Worm (Caenorhabditis elegans) whole organism, young adult: ENCODE data around the gene D2096.6.

Experiments
- C06A6.2 ChIP-seq: fragments of 200-800 bp; sonication (Bioruptor generic); conservative IDR thresholded peaks from 2 replicates; pipeline ENCODE4 v1.3.6; 2022; ENCODE audit warnings: missing genetic modification characterization, missing compliant biosample characterization
- D2030.7 ChIP-seq: fragments of 200-800 bp; sonication (Bioruptor generic); IDR thresholded peaks from 2 replicates; pipeline ENCODE4 v1.3.6; 2022; ENCODE audit warnings: missing genetic modification reagents, missing genetic modification characterization, missing compliant biosample characterization
- F33H1.4 ChIP-seq: fragments of 200-800 bp; sonication (Bioruptor generic); IDR thresholded peaks from 2 replicates; pipeline ENCODE4 v1.3.6; 2022; ENCODE audit warnings: missing genetic modification reagents, missing genetic modification characterization, missing compliant biosample characterization
- F52B5.7 ChIP-seq: sonication (generic microtip); optimal IDR thresholded peaks from 2 replicates; lab custom pipeline; 2016; ENCODE audit warnings: mild to moderate bottlenecking, missing genetic modification characterization, missing compliant biosample characterization
- F55B11.4 ChIP-seq: sonication (generic microtip); optimal IDR thresholded peaks from 2 replicates; lab custom pipeline; 2016; ENCODE audit warnings: missing compliant biosample characterization, missing genetic modification characterization, borderline replicate concordance; ENCODE audit not compliant: insufficient read depth
- K12H6.12 ChIP-seq: fragments of 200-800 bp; sonication (Bioruptor generic); optimal IDR thresholded peaks from 2 replicates; lab custom pipeline; 2018; ENCODE audit warnings: mild to moderate bottlenecking, missing genetic modification characterization, missing compliant biosample characterization
- T07F8.4 ChIP-seq: sonication (generic microtip); optimal IDR thresholded peaks from 2 replicates; lab custom pipeline; 2016; ENCODE audit warnings: mild to moderate bottlenecking, missing genetic modification characterization, moderate library complexity, missing compliant biosample characterization
- Y53G8AR.9 ChIP-seq: fragments of 200-800 bp; sonication (Bioruptor generic); conservative IDR thresholded peaks from 2 replicates; pipeline ENCODE4 v1.3.6; 2022; ENCODE audit warnings: missing genetic modification reagents, missing genetic modification characterization, missing compliant biosample characterization
- Y56A3A.18 ChIP-seq: fragments of 200-800 bp; sonication (Bioruptor generic); IDR thresholded peaks from 2 replicates; pipeline ENCODE4 v1.3.6; 2022; ENCODE audit warnings: missing genetic modification reagents, missing genetic modification characterization, missing compliant biosample characterization
- Y67H2A.10 ChIP-seq: fragments of 200-800 bp; sonication (Bioruptor generic); conservative IDR thresholded peaks from 2 replicates; pipeline ENCODE4 v1.3.6; 2022; ENCODE audit warnings: missing genetic modification reagents, missing genetic modification characterization, missing compliant biosample characterization
- Y79H2A.3 ChIP-seq: fragments of 200-800 bp; sonication (Bioruptor generic); conservative IDR thresholded peaks from 2 replicates; pipeline ENCODE4 v1.3.6; 2022; ENCODE audit warnings: missing genetic modification reagents, missing genetic modification characterization, missing compliant biosample characterization
- aptf-2 ChIP-seq: fragments of 200-800 bp; sonication (Bioruptor generic); conservative IDR thresholded peaks from 2 replicates; pipeline ENCODE4 v1.3.6; 2022; ENCODE audit warnings: missing genetic modification reagents, missing genetic modification characterization, missing compliant biosample characterization
- atf-7 ChIP-seq: sonication (generic microtip); optimal IDR thresholded peaks from 2 replicates; lab custom pipeline; 2017; ENCODE audit warnings: mild to moderate bottlenecking, missing genetic modification characterization, missing compliant biosample characterization
- attf-3 ChIP-seq: fragments of 200-800 bp; sonication (Bioruptor generic); conservative IDR thresholded peaks from 2 replicates; pipeline ENCODE4 v1.3.6; 2022; ENCODE audit warnings: missing genetic modification reagents, missing genetic modification characterization, missing compliant biosample characterization
- attf-6 ChIP-seq: fragments of 200-800 bp; sonication (Bioruptor generic); IDR thresholded peaks from 2 replicates; pipeline ENCODE4 v1.3.6; 2022; ENCODE audit warnings: missing genetic modification reagents, missing genetic modification characterization, missing compliant biosample characterization
- bed-1 ChIP-seq: fragments of 200-800 bp; sonication (Bioruptor generic); IDR thresholded peaks from 2 replicates; pipeline ENCODE4 v1.3.6; 2022; ENCODE audit warnings: missing genetic modification reagents, missing genetic modification characterization, missing compliant biosample characterization
- ccch-3 ChIP-seq: fragments of 200-800 bp; sonication (Bioruptor generic); optimal IDR thresholded peaks from 2 replicates; lab custom pipeline; 2018; ENCODE audit warnings: mild to moderate bottlenecking, missing genetic modification characterization, missing compliant biosample characterization
- cebp-2 ChIP-seq: fragments of 200-800 bp; sonication (Bioruptor generic); IDR thresholded peaks from 2 replicates; pipeline ENCODE4 v1.3.6; 2022; ENCODE audit warnings: missing genetic modification characterization, missing compliant biosample characterization
- ceh-40 ChIP-seq: fragments of 200-800 bp; sonication (Bioruptor generic); IDR thresholded peaks from 2 replicates; pipeline ENCODE4 v1.3.6; 2022; ENCODE audit warnings: missing genetic modification characterization, missing compliant biosample characterization
- ceh-58 ChIP-seq: fragments of 200-800 bp; sonication (Bioruptor generic); IDR thresholded peaks from 2 replicates; pipeline ENCODE4 v1.3.6; 2022; ENCODE audit warnings: missing genetic modification characterization, missing compliant biosample characterization
- ceh-91 ChIP-seq: fragments of 200-800 bp; sonication (Bioruptor generic); IDR thresholded peaks from 2 replicates; pipeline ENCODE4 v1.3.6; 2022; ENCODE audit warnings: missing genetic modification reagents, missing genetic modification characterization, missing compliant biosample characterization
- dox-1 ChIP-seq: fragments of 200-800 bp; sonication (Bioruptor generic); IDR thresholded peaks from 2 replicates; pipeline ENCODE4 v1.3.6; 2022; ENCODE audit warnings: missing genetic modification reagents, missing genetic modification characterization, missing compliant biosample characterization
- ekl-4 ChIP-seq: fragments of 200-800 bp; sonication (Bioruptor generic); IDR thresholded peaks from 2 replicates; pipeline ENCODE4 v1.3.6; 2022; ENCODE audit warnings: missing genetic modification reagents, missing genetic modification characterization, missing compliant biosample characterization
- fkh-3 ChIP-seq: sonication (generic microtip); optimal IDR thresholded peaks from 2 replicates; lab custom pipeline; 2016; ENCODE audit warnings: mild to moderate bottlenecking, missing genetic modification characterization, missing compliant biosample characterization
- hlh-26 ChIP-seq: fragments of 200-800 bp; sonication (Bioruptor generic); conservative IDR thresholded peaks from 2 replicates; pipeline ENCODE4 v1.3.6; 2022; ENCODE audit warnings: missing genetic modification reagents, missing genetic modification characterization, missing compliant biosample characterization
- hmg-1.2 ChIP-seq: fragments of 200-800 bp; sonication (Bioruptor generic); IDR thresholded peaks from 2 replicates; pipeline ENCODE4 v1.3.6; 2022; ENCODE audit warnings: missing genetic modification reagents, missing genetic modification characterization, missing compliant biosample characterization
- hmg-20 ChIP-seq: fragments of 200-800 bp; sonication (Bioruptor generic); IDR thresholded peaks from 2 replicates; pipeline ENCODE4 v1.3.6; 2022; ENCODE audit warnings: missing genetic modification reagents, missing genetic modification characterization, missing compliant biosample characterization
- lag-1 ChIP-seq: fragments of 200-800 bp; sonication (Bioruptor generic); IDR thresholded peaks from 2 replicates; pipeline ENCODE4 v1.3.6; 2022; ENCODE audit warnings: missing genetic modification reagents, missing genetic modification characterization, missing compliant biosample characterization
- let-607 ChIP-seq, 2 experiments: fragments of 200-800 bp in 1 of 2; sonication (Bioruptor generic) in 1 of 2; sonication (generic microtip) in 1 of 2; optimal IDR thresholded peaks; 2 replicates each; lab custom pipeline; 2016 to 2018; ENCODE audit warnings: mild to moderate bottlenecking in 2 of 2, missing compliant biosample characterization in 2 of 2, missing genetic modification characterization in 2 of 2, moderate library complexity in 2 of 2, missing genotype in 1 of 2
- lin-35 ChIP-seq, 3 experiments: fragments of 150-350 bp in 2 of 3; sonication (generic microtip) in 1 of 3; optimal IDR thresholded peaks; 2 replicates each; lab custom pipeline; 2014 to 2018; ENCODE audit warnings: missing biosample characterization in 3 of 3, missing genetic modification characterization in 3 of 3, missing genetic modification reagents in 3 of 3
- lin-54 ChIP-seq: fragments of 200-800 bp; sonication (Bioruptor generic); optimal IDR thresholded peaks from 2 replicates; lab custom pipeline; 2018; ENCODE audit warnings: mild to moderate bottlenecking, missing genetic modification characterization, missing compliant biosample characterization
- lir-1 ChIP-seq: fragments of 200-800 bp; sonication (Bioruptor generic); conservative IDR thresholded peaks from 2 replicates; pipeline ENCODE4 v1.3.6; 2022; ENCODE audit warnings: missing genetic modification reagents, missing genetic modification characterization, missing compliant biosample characterization
- lsl-1 ChIP-seq: fragments of 200-800 bp; sonication (Bioruptor generic); optimal IDR thresholded peaks from 2 replicates; lab custom pipeline; 2018; ENCODE audit warnings: mild to moderate bottlenecking, missing genetic modification characterization, moderate library complexity, missing compliant biosample characterization
- madf-3 ChIP-seq: fragments of 200-800 bp; sonication (Bioruptor generic); IDR thresholded peaks from 2 replicates; pipeline ENCODE4 v1.3.6; 2022; ENCODE audit warnings: missing genetic modification reagents, missing genetic modification characterization, missing compliant biosample characterization
- madf-8 ChIP-seq: fragments of 200-800 bp; sonication (Bioruptor generic); conservative IDR thresholded peaks from 2 replicates; pipeline ENCODE4 v1.3.6; 2022; ENCODE audit warnings: missing genetic modification reagents, missing genetic modification characterization, missing compliant biosample characterization
- nhr-120 ChIP-seq: fragments of 200-800 bp; sonication (Bioruptor generic); IDR thresholded peaks from 2 replicates; pipeline ENCODE4 v1.3.6; 2022; ENCODE audit warnings: missing genetic modification characterization, missing compliant biosample characterization
- nhr-179 ChIP-seq: sonication (generic microtip); optimal IDR thresholded peaks from 2 replicates; lab custom pipeline; 2016; ENCODE audit warnings: mild to moderate bottlenecking, missing genetic modification characterization, missing compliant biosample characterization
- pbrm-1 ChIP-seq: fragments of 200-800 bp; sonication (Bioruptor generic); IDR thresholded peaks from 2 replicates; pipeline ENCODE4 v1.3.6; 2022; ENCODE audit warnings: missing genetic modification reagents, missing genetic modification characterization, missing compliant biosample characterization
- rec-8 ChIP-seq, 2 experiments: sonication (generic microtip); optimal IDR thresholded peaks; 2 replicates each; lab custom pipeline; 2016; ENCODE audit warnings: mild to moderate bottlenecking in 2 of 2, missing genetic modification characterization in 2 of 2, missing genetic modification reagents in 2 of 2, missing genotype in 2 of 2, missing biosample characterization in 1 of 2, missing compliant biosample characterization in 1 of 2, moderate library complexity in 1 of 2
- sea-2 ChIP-seq: fragments of 200-800 bp; sonication (Bioruptor generic); IDR thresholded peaks from 2 replicates; pipeline ENCODE4 v1.3.6; 2022; ENCODE audit warnings: missing genetic modification characterization, missing compliant biosample characterization
- sptf-2 ChIP-seq: fragments of 200-800 bp; sonication (Bioruptor generic); optimal IDR thresholded peaks from 2 replicates; lab custom pipeline; 2018; ENCODE audit warnings: mild to moderate bottlenecking, missing genetic modification characterization, missing compliant biosample characterization
- unc-62 ChIP-seq: fragments of 150-350 bp; optimal IDR thresholded peaks from 2 replicates; lab custom pipeline; 2014; ENCODE audit warnings: missing biosample characterization, missing genetic modification reagents, missing genetic modification characterization
- zfh-2 ChIP-seq: fragments of 200-800 bp; sonication (Bioruptor generic); conservative IDR thresholded peaks from 2 replicates; pipeline ENCODE4 v1.3.6; 2022; ENCODE audit warnings: missing genetic modification reagents, missing genetic modification characterization, missing compliant biosample characterization
- zim-3 ChIP-seq: sonication (generic microtip); optimal IDR thresholded peaks from 2 replicates; lab custom pipeline; 2017; ENCODE audit warnings: mild to moderate bottlenecking, missing genetic modification characterization, moderate library complexity, missing compliant biosample characterization
- ztf-25 ChIP-seq: fragments of 200-800 bp; sonication (Bioruptor generic); IDR thresholded peaks from 2 replicates; pipeline ENCODE4 v1.3.6; 2022; ENCODE audit warnings: missing genetic modification reagents, missing genetic modification characterization, missing compliant biosample characterization
- ztf-28 ChIP-seq: fragments of 200-800 bp; sonication (Bioruptor generic); IDR thresholded peaks from 2 replicates; pipeline ENCODE4 v1.3.6; 2022; ENCODE audit warnings: missing genetic modification reagents, missing genetic modification characterization, missing compliant biosample characterization

Gene D2096.6

DNA sequence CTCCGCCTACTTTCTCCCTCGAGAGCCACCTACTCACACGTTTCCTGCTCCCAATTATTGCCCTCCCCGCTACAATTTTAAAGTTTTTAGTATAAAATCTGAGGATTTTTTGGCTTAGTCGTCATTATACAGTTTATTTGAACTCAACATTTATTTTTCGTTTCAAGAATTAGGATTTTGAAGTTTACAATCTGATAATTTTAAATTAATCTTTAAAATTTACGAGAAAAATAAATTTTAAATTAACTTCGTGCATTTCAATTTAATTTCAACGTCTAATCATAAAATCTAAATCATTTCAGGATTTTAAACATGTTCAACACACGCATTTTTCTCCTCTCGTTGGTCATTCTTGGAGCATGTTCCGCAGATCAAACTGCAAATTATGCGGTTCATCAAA lies 40.1 kb downstream of the D2096.6 start, which contains the start of gene F35H10.2:
F35H10.2 (plus strand) TSS at position 301 of the 400 bp plus-strand sequence.
- TF ChIP-seq attf-6 (GFP tag; lab: Robert Waterston, UW) (no peak), C06A6.2 (GFP tag; lab: Robert Waterston, UW) (no peak), F33H1.4 (GFP tag; lab: Robert Waterston, UW) (no peak), lir-1 (no peak), madf-8 (GFP tag; lab: Robert Waterston, UW) (no peak), lag-1 (no peak), T07F8.4 (tag; lab: Kevin White, UChicago) (no peak), madf-3 (GFP tag; lab: Robert Waterston, UW) (no peak), zim-3 (tag; lab: Kevin White, UChicago) (no peak), let-607 (tag; optimal IDR thresholded peaks at IDR 0.05; lab: Kevin White, UChicago) (no peak), ceh-91 (GFP tag; lab: Robert Waterston, UW) (no peak), F52B5.7 (no peak), bed-1 (GFP tag; lab: Robert Waterston, UW) (no peak), attf-3 (no peak), Y53G8AR.9 (no peak), nhr-179 (tag; lab: Kevin White, UChicago) (no peak), ekl-4 (no peak), cebp-2 (no peak)

- TF ChIP-seq lsl-1 (GFP tag; lab: Kevin White, UChicago) (no peak), Y67H2A.10 (no peak), D2030.7 (GFP tag; lab: Robert Waterston, UW) (no peak), dox-1 (GFP tag; lab: Robert Waterston, UW) (no peak), sea-2 (GFP tag; lab: Robert Waterston, UW) (no peak), lin-35 (GFP tag; optimal IDR thresholded peaks at IDR 0.05; lab: Kevin White, UChicago) (no peak), F55B11.4 (tag; lab: Kevin White, UChicago) (no peak), sptf-2 (no peak), pbrm-1 (GFP tag; lab: Robert Waterston, UW) (no peak), lag-1 (no peak), K12H6.12 (no peak), fkh-3 (tag; lab: Kevin White, UChicago) (no peak), unc-62 (no peak)
These were observed 43.4 kb downstream of the D2096.6 start, which contains the start of gene F35H10.3 for ce11 chrIV:8325667-8326066. F35H10.3 (plus strand) TSS chrIV:8325967.

- no peak for TF ChIP-seq hmg-1.2 (GFP tag; lab: Robert Waterston, UW)
- no peak for TF ChIP-seq nhr-120 (GFP tag; lab: Robert Waterston, UW)
- no peak for TF ChIP-seq sptf-2
- TF ChIP-seq attf-3 = no peak
- TF ChIP-seq Y79H2A.3 (GFP tag; lab: Robert Waterston, UW) = no peak
- TF ChIP-seq zfh-2 (GFP tag; lab: Robert Waterston, UW) = no peak
- no peak for TF ChIP-seq hlh-26
- no peak for TF ChIP-seq Y56A3A.18 (GFP tag; lab: Robert Waterston, UW)
- TF ChIP-seq atf-7 = no peak
- TF ChIP-seq ccch-3 (GFP tag; lab: Kevin White, UChicago) = no peak
- TF ChIP-seq ztf-25 = no peak
- TF ChIP-seq F33H1.4 (GFP tag; lab: Robert Waterston, UW) = no peak
- TF ChIP-seq hmg-20 (GFP tag; lab: Robert Waterston, UW) = no peak
- TF ChIP-seq ceh-40 (GFP tag; lab: Robert Waterston, UW) = no peak
- TF ChIP-seq ztf-28 (GFP tag; lab: Robert Waterston, UW) = no peak
- no peak for TF ChIP-seq lin-54 (GFP tag; lab: Kevin White, UChicago)
- no peak for TF ChIP-seq let-607 (tag; optimal IDR thresholded peaks at IDR 0.05; lab: Kevin White, UChicago)
- TF ChIP-seq rec-8 (tag; optimal IDR thresholded peaks at IDR 0.05; lab: Kevin White, UChicago) = no peak
- TF ChIP-seq aptf-2 (GFP tag; lab: Robert Waterston, UW) = no peak
- TF ChIP-seq ceh-58 (GFP tag; lab: Robert Waterston, UW) = no peak
These were observed 50.2 kb downstream of the D2096.6 start for ce11 chrIV:8318799-8319198.
